Fruit fly (Drosophila melanogaster): ENCODE data around the gene tal-AA.
A peak's percentile ranks its signal among the peaks of the same experiment; 100 is the strongest.

tal-AA gene

dm6 chr3R:13779241-13779683 lies 33.6 kb upstream of the tal-AA start, which contains the start of the genes CG42375 and CG9288:
CG42375 (plus strand) TSS chr3R:13779624.
CG9288 (plus strand) TSS chr3R:13779624.
- no peak for TF ChIP-seq CG15710 (tag; optimal IDR thresholded peaks at IDR 0.05)
- TF ChIP-seq CG8159 (tag; optimal IDR thresholded peaks at IDR 0.05), result peak; percentile 78
- TF ChIP-seq CG17806 (tag; optimal IDR thresholded peaks at IDR 0.05), result peak; percentile 76
- TF ChIP-seq CG12605 (GFP tag; IDR thresholded peaks at IDR 0.05), result no peak
- peak; percentile 80 for TF ChIP-seq CG32121 (GFP tag; IDR thresholded peaks at IDR 0.05)
- peak; percentile 58 for TF ChIP-seq Pif1A (GFP tag; optimal IDR thresholded peaks at IDR 0.05)
- no peak for TF ChIP-seq fd96Ca (GFP tag; IDR thresholded peaks at IDR 0.05)
- no peak for TF ChIP-seq CG9948 (tag; optimal IDR thresholded peaks at IDR 0.05)
- peak; percentile 82 for TF ChIP-seq CG8301 (tag; optimal IDR thresholded peaks at IDR 0.05)
- TF ChIP-seq Ets98B (GFP tag; IDR thresholded peaks at IDR 0.05), result 0 out of 2 replicates have a peak, but pooled peaks have one; percentile 38
- no peak for TF ChIP-seq CG10348 (GFP tag; IDR thresholded peaks at IDR 0.05)
- TF ChIP-seq CG13204 (GFP tag; optimal IDR thresholded peaks at IDR 0.05), result no peak
- no peak for TF ChIP-seq EcR (GFP tag; optimal IDR thresholded peaks at IDR 0.05)
- TF ChIP-seq Snoo (tag; optimal IDR thresholded peaks at IDR 0.05), result no peak
- TF ChIP-seq rn (GFP tag; IDR thresholded peaks at IDR 0.05), result peak; percentile 32; the same call in 1 of the 2 replicates
- TF ChIP-seq D1 (tag; optimal IDR thresholded peaks at IDR 0.05), result peak; percentile 52
- TF ChIP-seq CG14655 (GFP tag; optimal IDR thresholded peaks at IDR 0.05), result peak; percentile 83
- no peak for TF ChIP-seq CG34367 (tag; optimal IDR thresholded peaks at IDR 0.05)
- TF ChIP-seq CG4496 (GFP tag; IDR thresholded peaks at IDR 0.05), result peak; percentile 46; the same call in 1 of the 3 replicates
- TF ChIP-seq Pif1B (GFP tag; optimal IDR thresholded peaks at IDR 0.05), result peak; percentile 42
- peak; percentile 30 for TF ChIP-seq gl (tag; optimal IDR thresholded peaks at IDR 0.05)

- TF ChIP-seq Snoo (tag; optimal IDR thresholded peaks at IDR 0.05) (no peak), D1 (tag; optimal IDR thresholded peaks at IDR 0.05) (no peak), CG15710 (tag; optimal IDR thresholded peaks at IDR 0.05) (no peak), CG8301 (tag; optimal IDR thresholded peaks at IDR 0.05) (no peak), fd96Ca (GFP tag; IDR thresholded peaks at IDR 0.05) (no peak)
Observed at dm6 chr3R:13780769-13781168, 32.1 kb upstream of the tal-AA start, which contains the start of gene CG9286. CG9286 (plus strand) TSS chr3R:13780964.

dm6 chr3R:13782035-13782434 lies 30.9 kb upstream of the tal-AA start, which contains the start of gene Dip-B:
Dip-B (plus strand) TSS chr3R:13782288.
- TF ChIP-seq CG14655 (GFP tag; optimal IDR thresholded peaks at IDR 0.05), result no peak

dm6 chr3R:13782578-13782977 lies 30.3 kb upstream of the tal-AA start:
- TF ChIP-seq Snoo (tag; optimal IDR thresholded peaks at IDR 0.05), result no peak
- peak; percentile 62 for TF ChIP-seq EcR (GFP tag; optimal IDR thresholded peaks at IDR 0.05)
- TF ChIP-seq CG4496 (GFP tag; IDR thresholded peaks at IDR 0.05), result 0 out of 3 replicates have a peak, but pooled peaks have one; percentile 47

dm6 chr3R:13783397-13783796 lies 29.5 kb upstream of the tal-AA start:
- TF ChIP-seq CG13204 (GFP tag; optimal IDR thresholded peaks at IDR 0.05), result no peak
- TF ChIP-seq CG15710 (tag; optimal IDR thresholded peaks at IDR 0.05), result no peak
- TF ChIP-seq Snoo (tag; optimal IDR thresholded peaks at IDR 0.05), result no peak
- TF ChIP-seq Ets98B (GFP tag; IDR thresholded peaks at IDR 0.05), result no peak
- no peak for TF ChIP-seq rn (GFP tag; IDR thresholded peaks at IDR 0.05)
- no peak for TF ChIP-seq CG4496 (GFP tag; IDR thresholded peaks at IDR 0.05)
- TF ChIP-seq EcR (GFP tag; optimal IDR thresholded peaks at IDR 0.05), result no peak
- no peak for TF ChIP-seq Pif1A (GFP tag; optimal IDR thresholded peaks at IDR 0.05)
- no peak for TF ChIP-seq gl (tag; optimal IDR thresholded peaks at IDR 0.05)
- TF ChIP-seq CG10348 (GFP tag; IDR thresholded peaks at IDR 0.05), result no peak
- TF ChIP-seq CG8159 (tag; optimal IDR thresholded peaks at IDR 0.05), result no peak
- TF ChIP-seq CG17806 (tag; optimal IDR thresholded peaks at IDR 0.05), result no peak
- no peak for TF ChIP-seq CG12605 (GFP tag; IDR thresholded peaks at IDR 0.05)
- no peak for TF ChIP-seq D1 (tag; optimal IDR thresholded peaks at IDR 0.05)
- no peak for TF ChIP-seq CG34367 (tag; optimal IDR thresholded peaks at IDR 0.05)
- no peak for TF ChIP-seq CG32121 (GFP tag; IDR thresholded peaks at IDR 0.05)
- TF ChIP-seq CG9948 (tag; optimal IDR thresholded peaks at IDR 0.05), result no peak

- TF ChIP-seq CG4496 (GFP tag; IDR thresholded peaks at IDR 0.05), result 0 out of 3 replicates have a peak, but pooled peaks have one; percentile 46
- no peak for TF ChIP-seq CG32121 (GFP tag; IDR thresholded peaks at IDR 0.05)
Observed at dm6 chr3R:13785895-13786294, 27.0 kb upstream of the tal-AA start.

- no peak for TF ChIP-seq CG32121 (GFP tag; IDR thresholded peaks at IDR 0.05)
- TF ChIP-seq fd96Ca (GFP tag; IDR thresholded peaks at IDR 0.05), result no peak
- no peak for TF ChIP-seq CG15710 (tag; optimal IDR thresholded peaks at IDR 0.05)
- no peak for TF ChIP-seq CG10348 (GFP tag; IDR thresholded peaks at IDR 0.05)
- TF ChIP-seq CG4496 (GFP tag; IDR thresholded peaks at IDR 0.05), result no peak
- TF ChIP-seq CG14655 (GFP tag; optimal IDR thresholded peaks at IDR 0.05), result peak; percentile 55
- TF ChIP-seq D1 (tag; optimal IDR thresholded peaks at IDR 0.05), result no peak
Observed at dm6 chr3R:13788224-13788623, 24.7 kb upstream of the tal-AA start.
